Fruit fly (Drosophila melanogaster): Measurements from ENCODE around the gene mthl10.

mthl10 gene

dm6 chr3L:390194-390593 lies 47.5 kb upstream of the mthl10 start (continued):
- TF ChIP-seq Fer1 (GFP tag; optimal IDR thresholded peaks at IDR 0.05) (no peak), CG8281 (tag; optimal IDR thresholded peaks at IDR 0.05) (no peak)

dm6 chr3L:388094-388493 lies 45.4 kb upstream of the mthl10 start:
- TF ChIP-seq sc (optimal IDR thresholded peaks at IDR 0.05) (no peak), sc (GFP tag; optimal IDR thresholded peaks at IDR 0.05) (no peak), toy (GFP tag; IDR thresholded peaks at IDR 0.05) (no peak), bsh (GFP tag; optimal IDR thresholded peaks at IDR 0.05) (peak in 1 of 2 experiments; percentile 1), Ets65A (GFP tag) (peak; percentile 75)

dm6 chr3L:385095-385494 lies 42.4 kb upstream of the mthl10 start:
- TF ChIP-seq Dfd (GFP tag; optimal IDR thresholded peaks at IDR 0.05) = no peak
- no peak for TF ChIP-seq CG15696 (tag; optimal IDR thresholded peaks at IDR 0.05)
- no peak for TF ChIP-seq CG31365 (tag; optimal IDR thresholded peaks at IDR 0.05)
- peak; percentile 28 for TF ChIP-seq nom (GFP tag; optimal IDR thresholded peaks at IDR 0.05)

- TF ChIP-seq CG1792 (GFP tag; optimal IDR thresholded peaks at IDR 0.05) = no peak
- no peak for TF ChIP-seq CG9609 (GFP tag; optimal IDR thresholded peaks at IDR 0.05)
- TF ChIP-seq tin (GFP tag; optimal IDR thresholded peaks at IDR 0.05) = no peak
- no peak for TF ChIP-seq sr (GFP tag; IDR thresholded peaks at IDR 0.05)
- TF ChIP-seq Antp (GFP tag; optimal IDR thresholded peaks at IDR 0.05) = no peak
- TF ChIP-seq pnt (GFP tag; optimal IDR thresholded peaks at IDR 0.05) = no peak
- peak; percentile 38 for TF ChIP-seq CG8388 (GFP tag; optimal IDR thresholded peaks at IDR 0.05)
- no peak for TF ChIP-seq CG12071 (GFP tag; optimal IDR thresholded peaks at IDR 0.05)
- no peak for TF ChIP-seq pfk (GFP tag; optimal IDR thresholded peaks at IDR 0.05)
- no peak for TF ChIP-seq CG6175 (GFP tag; IDR thresholded peaks at IDR 0.05)
- no peak for TF ChIP-seq Dip2 (GFP tag; IDR thresholded peaks at IDR 0.05)
- TF ChIP-seq CG16779 (GFP tag; IDR thresholded peaks at IDR 0.05) = no peak
- peak; percentile 32 for TF ChIP-seq CG7839 (tag; optimal IDR thresholded peaks at IDR 0.05)
- no peak for TF ChIP-seq Doc2 (GFP tag; IDR thresholded peaks at IDR 0.05)
- no peak for TF ChIP-seq CG4360 (GFP tag; IDR thresholded peaks at IDR 0.05)
- no peak for TF ChIP-seq HmgZ (tag; optimal IDR thresholded peaks at IDR 0.05)
- no peak for TF ChIP-seq gt (GFP tag; IDR thresholded peaks at IDR 0.05)
- no peak for TF ChIP-seq mam (GFP tag; optimal IDR thresholded peaks at IDR 0.05)
- TF ChIP-seq disco-r (GFP tag; optimal IDR thresholded peaks at IDR 0.05) = no peak
- no peak for TF ChIP-seq pros (GFP tag; optimal IDR thresholded peaks at IDR 0.05)
- TF ChIP-seq CG10654 (GFP tag; optimal IDR thresholded peaks at IDR 0.05) = no peak
- TF ChIP-seq CG33557 (GFP tag; optimal IDR thresholded peaks at IDR 0.05) = no peak
- no peak for TF ChIP-seq CG13775 (GFP tag; optimal IDR thresholded peaks at IDR 0.05)
- TF ChIP-seq CG31365 (tag; optimal IDR thresholded peaks at IDR 0.05) = no peak
- no peak for TF ChIP-seq Max (GFP tag; optimal IDR thresholded peaks at IDR 0.05)
- TF ChIP-seq CG11247 (GFP tag; IDR thresholded peaks at IDR 0.05) = no peak
- TF ChIP-seq CG4854 (GFP tag; optimal IDR thresholded peaks at IDR 0.05) = no peak
- TF ChIP-seq dysf (GFP tag; IDR thresholded peaks at IDR 0.05) = no peak
- no peak for TF ChIP-seq gsb (GFP tag; IDR thresholded peaks at IDR 0.05)
- TF ChIP-seq CG33213 (GFP tag; optimal IDR thresholded peaks at IDR 0.05) = no peak
- no peak for TF ChIP-seq Ravus (GFP tag; IDR thresholded peaks at IDR 0.05)
- no peak for TF ChIP-seq CG11560 (tag; IDR thresholded peaks at IDR 0.05)
- no peak for TF ChIP-seq CG12104 (GFP tag; optimal IDR thresholded peaks at IDR 0.05)
- TF ChIP-seq CG15073 (GFP tag; optimal IDR thresholded peaks at IDR 0.05) = no peak
- TF ChIP-seq salm (tag; optimal IDR thresholded peaks at IDR 0.05) = no peak
- no peak for TF ChIP-seq CG7745 (tag; optimal IDR thresholded peaks at IDR 0.05)
- no peak for TF ChIP-seq CG10321 (GFP tag; IDR thresholded peaks at IDR 0.05)
These were observed 38.3 kb upstream of the mthl10 start for dm6 chr3L:380886-381546.
